Fruit fly (Drosophila melanogaster): ENCODE results near the gene Ndc1.

Ndc1 gene

DNA sequence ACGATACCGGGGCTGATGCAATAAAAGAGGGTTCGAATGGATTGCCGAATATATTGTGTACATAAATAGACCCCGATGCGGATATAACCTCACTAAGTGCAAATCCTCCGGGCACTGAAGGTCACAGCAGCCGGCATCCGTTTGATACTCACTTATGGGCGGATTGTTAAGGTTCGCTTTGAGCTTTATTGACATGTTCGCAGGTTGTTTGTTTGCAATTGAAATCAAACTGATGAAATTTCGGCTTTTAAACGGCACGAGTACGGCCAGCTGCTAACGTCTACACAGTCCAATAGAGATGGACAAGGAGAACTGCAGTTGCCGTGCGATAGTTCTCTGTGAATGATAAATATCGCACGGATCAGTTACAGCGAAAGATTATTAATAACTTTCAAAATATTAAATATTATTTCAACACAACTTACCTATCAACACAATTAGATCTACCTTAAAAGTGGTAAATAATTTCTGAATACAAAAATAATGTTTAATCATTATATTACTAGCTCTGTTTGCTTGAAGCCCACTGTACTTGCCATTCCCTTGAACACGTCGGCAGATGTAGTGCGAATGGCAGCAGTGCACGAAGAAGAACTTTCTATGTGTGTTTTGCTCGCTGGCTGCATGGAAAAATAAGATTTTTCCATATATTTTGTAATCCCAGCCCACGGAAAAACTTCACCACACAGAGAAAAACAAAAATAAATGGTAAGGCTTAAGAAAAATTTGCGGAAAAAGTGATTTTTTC lies 34.1 kb downstream of the Ndc1 start, which contains the start of the genes GluProRS and AP-1sigma (continued):
- TF ChIP-seq nau (GFP tag; optimal IDR thresholded peaks at IDR 0.05) (no peak), sug (tag; optimal IDR thresholded peaks at IDR 0.05) (peak; percentile 89), kah (GFP tag; optimal IDR thresholded peaks at IDR 0.05) (peak; percentile 48), seq (GFP tag; IDR thresholded peaks at IDR 0.05) (peak; percentile 91), CG8290 (GFP tag; optimal IDR thresholded peaks at IDR 0.05) (peak; percentile 82), CG8290 (tag; optimal IDR thresholded peaks at IDR 0.05) (peak in 1 of 2 experiments; percentile 82), NFAT (GFP tag; IDR thresholded peaks at IDR 0.05) (peak; percentile 95), scrt (GFP tag; optimal IDR thresholded peaks at IDR 0.05) (peak; percentile 77), CG11723 (GFP tag; optimal IDR thresholded peaks at IDR 0.05) (peak; percentile 73), dati (GFP tag; IDR thresholded peaks at IDR 0.05) (peak; percentile 84), CG10431 (GFP tag; optimal IDR thresholded peaks at IDR 0.05) (peak; percentile 15), dm (GFP tag; optimal IDR thresholded peaks at IDR 0.05) (peak; percentile 79), h (optimal IDR thresholded peaks at IDR 0.05) (no peak), mam (GFP tag; optimal IDR thresholded peaks at IDR 0.05) (peak; percentile 90), so (GFP tag; IDR thresholded peaks at IDR 0.05) (peak; percentile 92), chm (GFP tag; IDR thresholded peaks at IDR 0.05) (peak; percentile 93), crc (GFP tag; optimal IDR thresholded peaks at IDR 0.05) (peak; percentile 50), CG8089 (GFP tag; optimal IDR thresholded peaks at IDR 0.05) (peak; percentile 69), her (GFP tag; optimal IDR thresholded peaks at IDR 0.05) (peak; percentile 46), CG2875 (GFP tag; optimal IDR thresholded peaks at IDR 0.05) (peak; percentile 60), chif (GFP tag; optimal IDR thresholded peaks at IDR 0.05) (peak; percentile 73 to 88), sd (tag; optimal IDR thresholded peaks at IDR 0.05) (no peak), Max (GFP tag; optimal IDR thresholded peaks at IDR 0.05) (peak; percentile 94), CG43689 (GFP tag; IDR thresholded peaks at IDR 0.05) (peak; percentile 88), ATbp (GFP tag; optimal IDR thresholded peaks at IDR 0.05) (peak; percentile 72), CG15514 (GFP tag; optimal IDR thresholded peaks at IDR 0.05) (peak; percentile 80), CG2120 (GFP tag; optimal IDR thresholded peaks at IDR 0.05) (peak; percentile 94), CG12104 (GFP tag; optimal IDR thresholded peaks at IDR 0.05) (peak; percentile 87), TFAM (GFP tag; optimal IDR thresholded peaks at IDR 0.05) (no peak), gcm2 (GFP tag; optimal IDR thresholded peaks at IDR 0.05) (peak; percentile 71), Doc3 (GFP tag; IDR thresholded peaks at IDR 0.05; ENCODE audit: partially characterized antibody) (peak; percentile 93), eyg (GFP tag; optimal IDR thresholded peaks at IDR 0.05) (peak; percentile 48), ase (GFP tag; IDR thresholded peaks at IDR 0.05) (peak; percentile 94), odd (GFP tag; optimal IDR thresholded peaks at IDR 0.05) (peak; percentile 63), NK7.1 (GFP tag; optimal IDR thresholded peaks at IDR 0.05) (peak; percentile 58), cas (GFP tag; IDR thresholded peaks at IDR 0.05) (peak; percentile 90), Rfx (GFP tag; IDR thresholded peaks at IDR 0.05) (peak; percentile 97), unc-4 (GFP tag; IDR thresholded peaks at IDR 0.05; ENCODE audit: partially characterized antibody) (peak; percentile 90), ap (GFP tag; IDR thresholded peaks at IDR 0.05) (peak; percentile 94), slou (GFP tag; optimal IDR thresholded peaks at IDR 0.05) (peak; percentile 92), pho (GFP tag; optimal IDR thresholded peaks at IDR 0.05) (peak; percentile 90), esg (GFP tag; conservative IDR thresholded peaks at IDR 0.05) (peak; percentile 95), Ptx1 (GFP tag; IDR thresholded peaks at IDR 0.05) (peak; percentile 99), pzg (GFP tag; optimal IDR thresholded peaks at IDR 0.05) (peak; percentile 78), wdn (GFP tag; IDR thresholded peaks at IDR 0.05) (peak; percentile 89), Fer2 (tag; optimal IDR thresholded peaks at IDR 0.05) (peak; percentile 82), NC2β (GFP tag; optimal IDR thresholded peaks at IDR 0.05) (peak; percentile 63), CG15696 (tag; optimal IDR thresholded peaks at IDR 0.05) (peak; percentile 90), CG2712 (tag; optimal IDR thresholded peaks at IDR 0.05) (peak; percentile 92), row (GFP tag; IDR thresholded peaks at IDR 0.05) (peak; percentile 99), CG17359 (tag; optimal IDR thresholded peaks at IDR 0.05) (peak; percentile 84)
